Worm (Caenorhabditis elegans): ENCODE data around the gene cyp-29A2.

DNA sequence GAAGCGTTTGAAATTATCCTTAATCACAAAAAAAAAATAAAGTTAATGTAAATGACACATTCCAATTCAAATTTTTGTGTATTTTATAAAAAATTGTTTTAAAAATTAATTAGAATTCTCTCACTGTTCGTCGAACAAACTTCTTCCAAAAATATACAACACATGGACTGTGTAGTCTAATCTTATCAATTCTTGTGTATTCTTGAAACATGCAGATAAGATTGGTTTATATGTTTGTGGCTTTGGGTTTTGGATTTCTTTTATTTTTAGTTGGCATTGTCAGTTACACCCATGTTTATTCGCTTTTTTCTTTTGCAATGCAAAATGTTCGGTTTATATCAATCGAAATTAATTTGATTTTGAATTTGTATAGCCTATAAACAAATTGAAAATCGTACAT lies 3.0 kb downstream of the cyp-29A2 start:
- no peak for TF ChIP-seq nhr-76 (tag; optimal IDR thresholded peaks at IDR 0.05)
- TF ChIP-seq lir-3 (tag; optimal IDR thresholded peaks at IDR 0.05) = no peak
- TF ChIP-seq jun-1 (tag; optimal IDR thresholded peaks at IDR 0.05) = no peak
